Fruit fly (Drosophila melanogaster) whole organism, embryonic: ENCODE data around the gene VhaM9.7-b.
A peak's percentile ranks its signal among the peaks of the same experiment; 100 is the strongest.

Experiments
- CG10565 ChIP-seq: fragments of 200-800 bp; sonication (Bioruptor generic); optimal IDR thresholded peaks from 3 replicates; lab custom pipeline; 2016; ENCODE audit warnings: missing biosample characterization, mild to moderate bottlenecking, missing genetic modification characterization
- CG12104 ChIP-seq: fragments of 200-800 bp; sonication (Bioruptor generic); optimal IDR thresholded peaks from 3 replicates; lab custom pipeline; 2016; ENCODE audit warnings: missing biosample characterization, missing genetic modification characterization
- CG12155 ChIP-seq: fragments of 200-800 bp; sonication (Bioruptor generic); optimal IDR thresholded peaks from 3 replicates; lab custom pipeline; 2016; ENCODE audit warnings: missing biosample characterization, missing genetic modification characterization
- CG12942 ChIP-seq: fragments of 200-800 bp; sonication (Bioruptor generic); optimal IDR thresholded peaks from 3 replicates; lab custom pipeline; 2016; ENCODE audit warnings: missing biosample characterization, missing genetic modification characterization
- CG15073 ChIP-seq: fragments of 200-800 bp; sonication (Bioruptor generic); optimal IDR thresholded peaks from 2 replicates; lab custom pipeline; 2016; ENCODE audit warnings: missing biosample characterization, missing genetic modification characterization
- CG15479 ChIP-seq: fragments of 200-800 bp; sonication (Bioruptor generic); optimal IDR thresholded peaks from 3 replicates; lab custom pipeline; 2019; ENCODE audit warnings: missing biosample characterization, mild to moderate bottlenecking, missing genetic modification characterization, moderate library complexity
- CG15514 ChIP-seq: fragments of 200-800 bp; sonication (Bioruptor generic); optimal IDR thresholded peaks from 3 replicates; lab custom pipeline; 2017; ENCODE audit warnings: missing biosample characterization, missing genetic modification characterization, mild to moderate bottlenecking, moderate library complexity, missing genetic modification reagents
- CG16813 ChIP-seq: fragments of 200-800 bp; sonication (Bioruptor generic); IDR thresholded peaks from 3 replicates; pipeline ENCODE4 v1.3.6; 2022; ENCODE audit warnings: missing biosample characterization, missing genetic modification characterization; ENCODE audit not compliant: partially characterized antibody
- CG17328 ChIP-seq: fragments of 200-800 bp; sonication (Bioruptor generic); IDR thresholded peaks from 2 replicates; pipeline ENCODE4 v1.3.6; 2022; ENCODE audit warnings: missing biosample characterization, missing genetic modification characterization
- CG18599 ChIP-seq: fragments of 200-800 bp; sonication (Bioruptor generic); optimal IDR thresholded peaks from 3 replicates; lab custom pipeline; 2017; ENCODE audit warnings: missing biosample characterization, missing genetic modification characterization, mild to moderate bottlenecking, moderate library complexity, missing genetic modification reagents
- CG2875 ChIP-seq: fragments of 200-800 bp; sonication (Bioruptor generic); optimal IDR thresholded peaks from 2 replicates; lab custom pipeline; 2017; ENCODE audit warnings: missing biosample characterization, mild to moderate bottlenecking, missing genetic modification characterization, missing genetic modification reagents
- CG2889 ChIP-seq: fragments of 200-800 bp; sonication (Bioruptor generic); IDR thresholded peaks from 3 replicates; pipeline ENCODE4 v1.3.6; 2022; ENCODE audit warnings: missing biosample characterization, missing genetic modification characterization
- CG4328 ChIP-seq: fragments of 200-800 bp; sonication (Bioruptor generic); optimal IDR thresholded peaks from 3 replicates; lab custom pipeline; 2017; ENCODE audit warnings: missing biosample characterization, missing genetic modification reagents, missing genetic modification characterization
- CG6654 ChIP-seq: fragments of 200-800 bp; sonication (Bioruptor generic); optimal IDR thresholded peaks from 2 replicates; lab custom pipeline; 2017; ENCODE audit warnings: missing biosample characterization, mild to moderate bottlenecking, missing genetic modification characterization
- CG6791 ChIP-seq: fragments of 200-800 bp; sonication (Bioruptor generic); IDR thresholded peaks from 3 replicates; pipeline ENCODE4 v1.3.6; 2022; ENCODE audit warnings: missing biosample characterization, missing genetic modification characterization; ENCODE audit not compliant: partially characterized antibody
- CG7372 ChIP-seq: fragments of 200-800 bp; sonication (Bioruptor generic); IDR thresholded peaks from 2 replicates; pipeline ENCODE4 v1.3.6; 2022; ENCODE audit warnings: missing biosample characterization, missing genetic modification characterization
- CG9932 ChIP-seq: fragments of 200-800 bp; sonication (Bioruptor generic); IDR thresholded peaks from 2 replicates; pipeline ENCODE4 v1.3.6; 2022; ENCODE audit warnings: missing biosample characterization, missing genetic modification characterization
- Dref ChIP-seq: fragments of 200-800 bp; sonication (Bioruptor generic); IDR thresholded peaks from 2 replicates; pipeline ENCODE4 v1.3.6; 2022; ENCODE audit warnings: missing biosample characterization, missing genetic modification characterization
- E2f1 ChIP-seq: fragments of 200-800 bp; sonication (Bioruptor generic); IDR thresholded peaks from 2 replicates; pipeline ENCODE4 v1.3.6; 2022; ENCODE audit warnings: missing biosample characterization, missing genetic modification characterization
- Fer2 ChIP-seq: fragments of 200-800 bp; sonication (Bioruptor generic); optimal IDR thresholded peaks from 2 replicates; lab custom pipeline; 2018; ENCODE audit warnings: missing biosample characterization, mild to moderate bottlenecking, missing genetic modification characterization, moderate library complexity
- MBD-R2 ChIP-seq: fragments of 200-800 bp; sonication (Bioruptor generic); IDR thresholded peaks from 2 replicates; pipeline ENCODE4 v1.3.6; 2022; ENCODE audit warnings: missing biosample characterization, missing genetic modification characterization
- MESR4 ChIP-seq: fragments of 200-800 bp; sonication (Bioruptor generic); optimal IDR thresholded peaks from 2 replicates; lab custom pipeline; 2018; ENCODE audit warnings: missing biosample characterization, mild to moderate bottlenecking, missing genetic modification characterization, moderate library complexity
- Max ChIP-seq: fragments of 200-800 bp; sonication (Bioruptor generic); optimal IDR thresholded peaks from 2 replicates; lab custom pipeline; 2016; ENCODE audit warnings: missing biosample characterization, mild to moderate bottlenecking, missing genetic modification characterization
- Mrtf ChIP-seq: fragments of 200-800 bp; sonication (Bioruptor generic); IDR thresholded peaks from 3 replicates; pipeline ENCODE4 v1.3.6; 2022; ENCODE audit warnings: missing biosample characterization, missing genetic modification characterization
- Opbp ChIP-seq: fragments of 200-800 bp; sonication (Bioruptor generic); IDR thresholded peaks from 3 replicates; pipeline ENCODE4 v1.3.6; 2022; ENCODE audit warnings: missing biosample characterization, missing genetic modification characterization; ENCODE audit not compliant: partially characterized antibody
- Six4 ChIP-seq: fragments of 200-800 bp; sonication (Bioruptor generic); optimal IDR thresholded peaks from 2 replicates; lab custom pipeline; 2016; ENCODE audit warnings: missing biosample characterization, missing genetic modification characterization
- Sox102F ChIP-seq: fragments of 200-800 bp; sonication (Bioruptor generic); optimal IDR thresholded peaks from 2 replicates; lab custom pipeline; 2018; ENCODE audit warnings: missing biosample characterization, mild to moderate bottlenecking, missing genetic modification characterization, moderate library complexity
- abd-A ChIP-seq: fragments of 200-800 bp; sonication (Bioruptor generic); optimal IDR thresholded peaks from 3 replicates; lab custom pipeline; 2019; ENCODE audit warnings: missing biosample characterization, mild to moderate bottlenecking, missing genetic modification characterization, moderate library complexity
- ac ChIP-seq: fragments of 200-800 bp; sonication (Bioruptor generic); optimal IDR thresholded peaks from 3 replicates; lab custom pipeline; 2017; ENCODE audit warnings: missing biosample characterization, mild to moderate bottlenecking, missing genetic modification characterization
- bowl ChIP-seq: fragments of 200-800 bp; sonication (Bioruptor generic); IDR thresholded peaks from 2 replicates; pipeline ENCODE4 v1.3.6; 2022; ENCODE audit warnings: missing biosample characterization, missing genetic modification characterization
- cas ChIP-seq: fragments of 200-800 bp; sonication (Bioruptor generic); IDR thresholded peaks from 2 replicates; pipeline ENCODE4 v1.3.6; 2022; ENCODE audit warnings: missing biosample characterization, missing genetic modification characterization
- chif ChIP-seq, 2 experiments: fragments of 200-800 bp; sonication (Bioruptor generic); optimal IDR thresholded peaks; 3 replicates each; lab custom pipeline; 2016; ENCODE audit warnings: missing biosample characterization in 2 of 2, missing genetic modification characterization in 2 of 2
- crol ChIP-seq: fragments of 200-800 bp; sonication (Bioruptor generic); IDR thresholded peaks from 2 replicates; pipeline ENCODE4 v1.3.6; 2022; ENCODE audit warnings: missing biosample characterization, missing genetic modification characterization
- cwo ChIP-seq: fragments of 200-800 bp; sonication (Bioruptor generic); optimal IDR thresholded peaks from 3 replicates; lab custom pipeline; 2017; ENCODE audit warnings: missing biosample characterization, missing genetic modification characterization, mild to moderate bottlenecking, moderate library complexity, missing genetic modification reagents
- da ChIP-seq: fragments of 200-800 bp; sonication (Bioruptor generic); optimal IDR thresholded peaks from 2 replicates; lab custom pipeline; 2016; ENCODE audit warnings: missing biosample characterization, missing genetic modification characterization
- dysf ChIP-seq: fragments of 200-800 bp; sonication (Bioruptor generic); IDR thresholded peaks from 3 replicates; pipeline ENCODE4 v1.3.6; 2022; ENCODE audit warnings: missing biosample characterization, missing genetic modification characterization
- eyg ChIP-seq: fragments of 200-800 bp; sonication (Bioruptor generic); optimal IDR thresholded peaks from 3 replicates; lab custom pipeline; 2016; ENCODE audit warnings: missing biosample characterization, missing genetic modification characterization
- gcm2 ChIP-seq: fragments of 200-800 bp; sonication (Bioruptor generic); optimal IDR thresholded peaks from 2 replicates; lab custom pipeline; 2016; ENCODE audit warnings: missing biosample characterization, missing genetic modification characterization
- gfzf ChIP-seq: fragments of 200-800 bp; sonication (Bioruptor generic); optimal IDR thresholded peaks from 2 replicates; lab custom pipeline; 2016; ENCODE audit warnings: missing biosample characterization, mild to moderate bottlenecking, missing genetic modification characterization, moderate library complexity
- ham ChIP-seq: fragments of 200-800 bp; sonication (Bioruptor generic); IDR thresholded peaks from 2 replicates; pipeline ENCODE4 v1.3.6; 2022; ENCODE audit warnings: missing biosample characterization, missing genetic modification characterization
- kay ChIP-seq: fragments of 200-800 bp; sonication (Bioruptor generic); optimal IDR thresholded peaks from 2 replicates; lab custom pipeline; 2016; ENCODE audit warnings: missing biosample characterization, missing genetic modification characterization
- nom ChIP-seq: fragments of 200-800 bp; sonication (Bioruptor generic); optimal IDR thresholded peaks from 2 replicates; lab custom pipeline; 2017; ENCODE audit warnings: missing biosample characterization, missing genetic modification characterization, mild to moderate bottlenecking, moderate library complexity, missing genetic modification reagents
- pita ChIP-seq: fragments of 200-800 bp; sonication (Bioruptor generic); optimal IDR thresholded peaks from 2 replicates; lab custom pipeline; 2017; ENCODE audit warnings: missing biosample characterization, mild to moderate bottlenecking, missing genetic modification characterization
- psq ChIP-seq: fragments of 200-800 bp; sonication (Bioruptor generic); optimal IDR thresholded peaks from 2 replicates; lab custom pipeline; 2017; ENCODE audit warnings: missing biosample characterization, missing genetic modification characterization
- rib ChIP-seq: fragments of 200-800 bp; sonication (Bioruptor generic); IDR thresholded peaks from 2 replicates; pipeline ENCODE4 v1.3.6; 2022; ENCODE audit warnings: missing biosample characterization, missing genetic modification characterization
- sim ChIP-seq: fragments of 200-800 bp; sonication (Bioruptor generic); IDR thresholded peaks from 2 replicates; pipeline ENCODE4 v1.3.6; 2022; ENCODE audit warnings: missing biosample characterization, missing genetic modification characterization
- slbo ChIP-seq: fragments of 200-800 bp; sonication (Bioruptor generic); IDR thresholded peaks from 2 replicates; pipeline ENCODE4 v1.3.6; 2022; ENCODE audit warnings: missing biosample characterization, missing genetic modification characterization
- stwl ChIP-seq: fragments of 200-800 bp; sonication (Bioruptor generic); optimal IDR thresholded peaks from 3 replicates; lab custom pipeline; 2018; ENCODE audit warnings: missing biosample characterization, mild to moderate bottlenecking, missing genetic modification characterization, moderate library complexity
- tgo ChIP-seq: fragments of 200-800 bp; sonication (Bioruptor generic); IDR thresholded peaks from 3 replicates; pipeline ENCODE4 v1.3.6; 2022; ENCODE audit warnings: missing biosample characterization, missing genetic modification characterization
- usp ChIP-seq: fragments of >200 bp; optimal IDR thresholded peaks from 2 replicates; lab custom pipeline; 2017; ENCODE audit warnings: missing biosample characterization, missing genetic modification characterization
- z ChIP-seq: fragments of 200-800 bp; sonication (Bioruptor generic); IDR thresholded peaks from 3 replicates; pipeline ENCODE4 v1.3.6; 2022; ENCODE audit warnings: missing biosample characterization, missing genetic modification characterization

The VhaM9.7-b gene

DNA sequence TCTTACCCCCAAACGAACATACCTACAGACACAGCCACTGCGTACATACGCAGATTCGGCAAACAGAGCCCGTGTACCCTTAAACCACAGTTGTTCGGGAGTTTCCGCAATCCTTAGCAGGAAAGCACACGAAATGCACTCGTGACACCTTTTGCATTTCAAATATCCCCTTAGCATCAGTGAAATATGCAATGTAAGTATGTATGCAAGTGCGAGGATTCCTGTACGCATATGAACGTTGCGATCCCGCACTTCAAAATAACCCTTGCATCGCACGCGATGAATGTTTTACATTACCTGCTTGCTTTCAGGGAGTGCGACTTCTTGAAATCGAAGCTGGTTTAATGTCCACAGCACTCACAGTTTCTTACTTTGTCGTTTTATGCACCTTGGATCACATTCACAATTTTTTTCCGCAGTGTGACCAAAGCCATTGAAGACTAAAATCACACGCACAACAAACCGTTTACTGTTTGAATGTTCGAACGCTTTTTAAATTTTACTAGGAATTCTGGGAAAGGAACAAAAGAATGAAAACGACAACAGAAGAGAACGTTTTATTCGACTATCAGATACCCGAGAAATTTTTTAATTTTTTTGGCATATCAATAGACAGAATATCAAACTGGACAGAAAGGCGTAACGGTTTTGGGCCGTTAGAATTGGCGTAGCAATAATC, 6.3 kb upstream of the VhaM9.7-b start, which contains the start of gene Mkrn1 (continued):
- no peak for TF ChIP-seq CG4328
- no peak for TF ChIP-seq CG17328 (GFP tag; lab: Robert Waterston, UW)
- TF ChIP-seq rib (GFP tag; lab: Robert Waterston, UW) = no peak
- no peak for TF ChIP-seq CG6654 (GFP tag; lab: Kevin White, UChicago)
- TF ChIP-seq CG15514 (GFP tag; lab: Kevin White, UChicago) = no peak
- peak; percentile 94 for TF ChIP-seq CG16813 (GFP tag; lab: Robert Waterston, UW)
- TF ChIP-seq ham = no peak
- TF ChIP-seq usp (GFP tag; lab: Kevin White, UChicago) = no peak
- TF ChIP-seq psq (GFP tag; lab: Kevin White, UChicago) = no peak
- TF ChIP-seq tgo (GFP tag; lab: Robert Waterston, UW) = no peak
- no peak for TF ChIP-seq CG15073 (GFP tag; lab: Kevin White, UChicago)
- TF ChIP-seq Sox102F (GFP tag; lab: Kevin White, UChicago) = no peak
- no peak for TF ChIP-seq CG10565
- TF ChIP-seq da = no peak
- TF ChIP-seq gcm2 = no peak
- TF ChIP-seq ac (GFP tag; lab: Kevin White, UChicago) = no peak
- TF ChIP-seq z (GFP tag; lab: Robert Waterston, UW) = no peak
- TF ChIP-seq Opbp (GFP tag; lab: Robert Waterston, UW) = peak; percentile 79
- TF ChIP-seq Max (GFP tag; lab: Kevin White, UChicago) = no peak
- TF ChIP-seq CG12155 (GFP tag; lab: Kevin White, UChicago) = no peak
- no peak for TF ChIP-seq eyg (GFP tag; lab: Kevin White, UChicago)
- no peak for TF ChIP-seq kay (GFP tag; lab: Kevin White, UChicago)
- TF ChIP-seq CG18599 = no peak
- TF ChIP-seq E2f1 (GFP tag; lab: Robert Waterston, UW) = no peak
- TF ChIP-seq bowl (GFP tag; lab: Robert Waterston, UW) = no peak
- no peak for TF ChIP-seq crol (GFP tag; lab: Robert Waterston, UW)
- peak; percentile 65 for TF ChIP-seq MBD-R2 (GFP tag; lab: Robert Waterston, UW)
- TF ChIP-seq nom (GFP tag; lab: Kevin White, UChicago) = peak; percentile 41
- TF ChIP-seq CG15479 (GFP tag; lab: Kevin White, UChicago) = no peak
- peak; percentile 94 for TF ChIP-seq CG6791 (GFP tag; lab: Robert Waterston, UW)
- no peak for TF ChIP-seq CG2875 (GFP tag; lab: Kevin White, UChicago)
- no peak for TF ChIP-seq cas
- no peak for TF ChIP-seq sim (GFP tag; lab: Robert Waterston, UW)
- TF ChIP-seq CG12104 = no peak
- peak; percentile 97 for TF ChIP-seq MESR4
- TF ChIP-seq pita (GFP tag; lab: Kevin White, UChicago) = no peak
- TF ChIP-seq Six4 (GFP tag; lab: Kevin White, UChicago) = no peak
- peak; percentile 91 for TF ChIP-seq gfzf (GFP tag; lab: Kevin White, UChicago)
- no peak for TF ChIP-seq CG12942
- no peak for TF ChIP-seq Mrtf
- TF ChIP-seq stwl = peak; percentile 78
- no peak for TF ChIP-seq Dref (GFP tag; lab: Robert Waterston, UW)
- TF ChIP-seq Fer2 (tag; lab: Kevin White, UChicago) = no peak
- no peak for TF ChIP-seq slbo (GFP tag; lab: Robert Waterston, UW)
- TF ChIP-seq CG7372 = no peak
- TF ChIP-seq abd-A (tag; lab: Kevin White, UChicago) = no peak
- no peak for TF ChIP-seq chif (GFP tag; optimal IDR thresholded peaks at IDR 0.05; lab: Kevin White, UChicago)
- no peak for TF ChIP-seq cwo (GFP tag; lab: Kevin White, UChicago)
- TF ChIP-seq CG9932 (GFP tag; lab: Robert Waterston, UW) = no peak
- no peak for TF ChIP-seq CG2889
- TF ChIP-seq dysf (GFP tag; lab: Robert Waterston, UW) = no peak
